Worm (Caenorhabditis elegans): Measurements from ENCODE around the gene H05C05.2.

ce11 chrIII:2975689-2976088 is 10.3 kb upstream of the H05C05.2 start, which contains the start of gene Y55D5A.3:
- TF ChIP-seq elt-3 (tag; optimal IDR thresholded peaks at IDR 0.05) (no peak), lin-11 (tag; optimal IDR thresholded peaks at IDR 0.05) (no peak), ceh-82 (tag; optimal IDR thresholded peaks at IDR 0.05) (no peak), ama-1 (optimal IDR thresholded peaks at IDR 0.05) (no peak), nhr-25 (tag; optimal IDR thresholded peaks at IDR 0.05) (no peak)
